Worm (Caenorhabditis elegans): ENCODE measurements around the gene epac-1.

Gene epac-1

ce11 chrIII:10153003-10153402 lies 36.0 kb upstream of the epac-1 start:
- TF ChIP-seq C34B4.2 (tag; optimal IDR thresholded peaks at IDR 0.05) (no peak), ztf-4 (tag; optimal IDR thresholded peaks at IDR 0.05) (peak; percentile 42), xbp-1 (tag; optimal IDR thresholded peaks at IDR 0.05) (peak; percentile 1), mdl-1 (tag; optimal IDR thresholded peaks at IDR 0.05) (peak in 1 of 2 experiments; percentile 35), sup-37 (GFP tag; optimal IDR thresholded peaks at IDR 0.05) (peak; percentile 5), nhr-237 (tag; optimal IDR thresholded peaks at IDR 0.05) (no peak), mab-9 (GFP tag; IDR thresholded peaks at IDR 0.05) (no peak), pax-3 (tag; optimal IDR thresholded peaks at IDR 0.05) (no peak), fkh-10 (GFP tag; optimal IDR thresholded peaks at IDR 0.05) (peak; percentile 79), elt-3 (tag; optimal IDR thresholded peaks at IDR 0.05) (no peak), skn-1 (tag; optimal IDR thresholded peaks at IDR 0.05) (no peak), blmp-1 (tag; optimal IDR thresholded peaks at IDR 0.05) (no peak), efl-3 (GFP tag; optimal IDR thresholded peaks at IDR 0.05) (no peak), C16A3.4 (tag; optimal IDR thresholded peaks at IDR 0.05) (peak; percentile 14), lin-13 (GFP tag; optimal IDR thresholded peaks at IDR 0.05) (no peak), unc-62 (GFP tag; optimal IDR thresholded peaks at IDR 0.05) (no peak), fkh-8 (tag; optimal IDR thresholded peaks at IDR 0.05) (peak; percentile 74), nhr-20 (tag; optimal IDR thresholded peaks at IDR 0.05) (no peak), irx-1 (tag; optimal IDR thresholded peaks at IDR 0.05) (no peak), nhr-71 (tag; optimal IDR thresholded peaks at IDR 0.05) (peak; percentile 70), unc-86 (tag; optimal IDR thresholded peaks at IDR 0.05) (peak; percentile 50), nhr-12 (tag; optimal IDR thresholded peaks at IDR 0.05) (no peak), tbx-2 (tag; optimal IDR thresholded peaks at IDR 0.05) (peak; percentile 46), F16B12.6 (tag; optimal IDR thresholded peaks at IDR 0.05) (no peak), lsy-2 (tag; optimal IDR thresholded peaks at IDR 0.05) (peak; percentile 37 to 64), lin-35 (GFP tag; optimal IDR thresholded peaks at IDR 0.05) (peak in 1 of 2 experiments; percentile 24), isw-1 (GFP tag; IDR thresholded peaks at IDR 0.05) (peak; percentile 57), unc-130 (tag; optimal IDR thresholded peaks at IDR 0.05) (no peak), ceh-90 (tag; optimal IDR thresholded peaks at IDR 0.05) (no peak), hpl-2 (GFP tag; optimal IDR thresholded peaks at IDR 0.05) (no peak), egl-13 (tag; optimal IDR thresholded peaks at IDR 0.05) (peak; percentile 7), mef-2 (tag; optimal IDR thresholded peaks at IDR 0.05) (no peak), sox-4 (tag; optimal IDR thresholded peaks at IDR 0.05) (no peak), egl-27 (tag; optimal IDR thresholded peaks at IDR 0.05) (no peak), nhr-84 (tag; optimal IDR thresholded peaks at IDR 0.05) (no peak), tlp-1 (tag; optimal IDR thresholded peaks at IDR 0.05) (no peak), lin-39 (tag; optimal IDR thresholded peaks at IDR 0.05) (no peak), grh-1 (GFP tag; IDR thresholded peaks at IDR 0.05) (no peak), unc-98 (GFP tag; IDR thresholded peaks at IDR 0.05) (no peak), sptf-1 (tag; optimal IDR thresholded peaks at IDR 0.05) (no peak), ets-5 (GFP tag; IDR thresholded peaks at IDR 0.05) (no peak), vab-15 (tag; optimal IDR thresholded peaks at IDR 0.05) (no peak), snu-23 (GFP tag; optimal IDR thresholded peaks at IDR 0.05) (peak; percentile 52), nhr-77 (tag; optimal IDR thresholded peaks at IDR 0.05) (no peak), unc-30 (tag; optimal IDR thresholded peaks at IDR 0.05) (no peak), lin-14 (GFP tag; optimal IDR thresholded peaks at IDR 0.05) (peak; percentile 93), hlh-4 (tag; optimal IDR thresholded peaks at IDR 0.05) (no peak), snpc-4 (tag; optimal IDR thresholded peaks at IDR 0.05) (peak; percentile 7), efl-1 (optimal IDR thresholded peaks at IDR 0.05) (peak; percentile 21 to 47), efl-1 (GFP tag; optimal IDR thresholded peaks at IDR 0.05 in 1 of 2) (no peak), ztf-11 (tag; optimal IDR thresholded peaks at IDR 0.05) (no peak), Y116A8C.19 (tag; optimal IDR thresholded peaks at IDR 0.05; ENCODE audit: borderline replicate concordance) (no peak), pag-3 (tag; optimal IDR thresholded peaks at IDR 0.05; ENCODE audit: borderline replicate concordance, insufficient read depth) (no peak), nhr-47 (tag; optimal IDR thresholded peaks at IDR 0.05) (peak; percentile 19)

Data from whole organism, L1 larva.